Fruit fly (Drosophila melanogaster) whole organism, embryonic: Measurements from ENCODE around the gene dob.

Source experiments
- Adf1 ChIP-seq: fragments of 200-800 bp; sonication (Bioruptor generic); IDR thresholded peaks from 2 replicates; pipeline ENCODE4 v1.3.6; 2022; ENCODE audit warnings: missing biosample characterization, missing genetic modification characterization
- Asciz ChIP-seq: fragments of 200-800 bp; sonication (Bioruptor generic); optimal IDR thresholded peaks from 2 replicates; lab custom pipeline; 2017; ENCODE audit warnings: missing biosample characterization, mild to moderate bottlenecking, missing genetic modification characterization, missing genetic modification reagents
- BtbVII ChIP-seq: fragments of 200-800 bp; sonication (Bioruptor generic); optimal IDR thresholded peaks from 3 replicates; lab custom pipeline; 2017; ENCODE audit warnings: missing biosample characterization, mild to moderate bottlenecking, missing genetic modification characterization
- CG10462 ChIP-seq: fragments of 200-800 bp; sonication (Bioruptor generic); optimal IDR thresholded peaks from 2 replicates; lab custom pipeline; 2016; ENCODE audit warnings: missing biosample characterization, missing genetic modification characterization
- CG11695 ChIP-seq: fragments of 200-800 bp; sonication (Bioruptor generic); IDR thresholded peaks from 3 replicates; pipeline ENCODE4 v1.3.6; 2022; ENCODE audit warnings: missing biosample characterization, missing genetic modification characterization
- CG11696 ChIP-seq: fragments of 200-800 bp; sonication (Bioruptor generic); IDR thresholded peaks from 2 replicates; pipeline ENCODE4 v1.3.6; 2022; ENCODE audit warnings: missing biosample characterization, missing genetic modification characterization
- CG12769 ChIP-seq: fragments of 200-800 bp; sonication (Bioruptor generic); optimal IDR thresholded peaks from 2 replicates; lab custom pipeline; 2019; ENCODE audit warnings: missing biosample characterization, mild to moderate bottlenecking, missing genetic modification characterization, moderate library complexity
- CG12942 ChIP-seq: fragments of 200-800 bp; sonication (Bioruptor generic); optimal IDR thresholded peaks from 3 replicates; lab custom pipeline; 2016; ENCODE audit warnings: missing biosample characterization, missing genetic modification characterization
- CG13894 ChIP-seq: fragments of 200-800 bp; sonication (Bioruptor generic); optimal IDR thresholded peaks from 3 replicates; lab custom pipeline; 2018; ENCODE audit warnings: missing biosample characterization, mild to moderate bottlenecking, missing genetic modification characterization, moderate library complexity
- CG15011 ChIP-seq: fragments of 200-800 bp; sonication (Bioruptor generic); optimal IDR thresholded peaks from 3 replicates; lab custom pipeline; 2018; ENCODE audit warnings: missing biosample characterization, mild to moderate bottlenecking, missing genetic modification characterization
- CG15269 ChIP-seq: fragments of 200-800 bp; sonication (Bioruptor generic); optimal IDR thresholded peaks from 2 replicates; lab custom pipeline; 2018; ENCODE audit warnings: missing biosample characterization, mild to moderate bottlenecking, missing genetic modification characterization, moderate library complexity
- CG15479 ChIP-seq: fragments of 200-800 bp; sonication (Bioruptor generic); optimal IDR thresholded peaks from 3 replicates; lab custom pipeline; 2019; ENCODE audit warnings: missing biosample characterization, mild to moderate bottlenecking, missing genetic modification characterization, moderate library complexity
- CG17359 ChIP-seq: fragments of 200-800 bp; sonication (Bioruptor generic); optimal IDR thresholded peaks from 3 replicates; lab custom pipeline; 2018; ENCODE audit warnings: missing biosample characterization, mild to moderate bottlenecking, missing genetic modification characterization, moderate library complexity
- CG18599 ChIP-seq: fragments of 200-800 bp; sonication (Bioruptor generic); optimal IDR thresholded peaks from 3 replicates; lab custom pipeline; 2017; ENCODE audit warnings: missing biosample characterization, missing genetic modification characterization, mild to moderate bottlenecking, moderate library complexity, missing genetic modification reagents
- CG2116 ChIP-seq: fragments of 200-800 bp; sonication (Bioruptor generic); optimal IDR thresholded peaks from 3 replicates; lab custom pipeline; 2018; ENCODE audit warnings: missing biosample characterization, mild to moderate bottlenecking, missing genetic modification characterization
- CG2678 ChIP-seq: fragments of 200-800 bp; sonication (Bioruptor generic); optimal IDR thresholded peaks from 3 replicates; lab custom pipeline; 2019; ENCODE audit warnings: missing biosample characterization, mild to moderate bottlenecking, missing genetic modification characterization, moderate library complexity
- CG43689 ChIP-seq: fragments of 200-800 bp; sonication (Bioruptor generic); IDR thresholded peaks from 2 replicates; pipeline ENCODE4 v1.3.6; 2022; ENCODE audit warnings: missing biosample characterization, missing genetic modification characterization
- CG6272 ChIP-seq: fragments of 200-800 bp; sonication (Bioruptor generic); IDR thresholded peaks from 2 replicates; pipeline ENCODE4 v1.3.6; 2022; ENCODE audit warnings: missing biosample characterization, missing genetic modification characterization
- CG7271 ChIP-seq: fragments of 200-800 bp; sonication (Bioruptor generic); optimal IDR thresholded peaks from 2 replicates; lab custom pipeline; 2018; ENCODE audit warnings: missing biosample characterization, mild to moderate bottlenecking, missing genetic modification characterization, moderate library complexity
- CG7928 ChIP-seq: fragments of 200-800 bp; sonication (Bioruptor generic); optimal IDR thresholded peaks from 2 replicates; lab custom pipeline; 2017; ENCODE audit warnings: missing biosample characterization, mild to moderate bottlenecking, missing genetic modification characterization
- CG8765 ChIP-seq: fragments of 200-800 bp; sonication (Bioruptor generic); IDR thresholded peaks from 2 replicates; pipeline ENCODE4 v1.3.6; 2022; ENCODE audit warnings: missing biosample characterization, missing genetic modification characterization
- CG9215 ChIP-seq: fragments of 200-800 bp; sonication (Bioruptor generic); IDR thresholded peaks from 2 replicates; pipeline ENCODE4 v1.3.6; 2022; ENCODE audit warnings: missing biosample characterization, missing genetic modification characterization
- Camta ChIP-seq: fragments of 200-800 bp; sonication (Bioruptor generic); optimal IDR thresholded peaks from 2 replicates; lab custom pipeline; 2016; ENCODE audit warnings: missing biosample characterization, missing genetic modification characterization
- Dip2 ChIP-seq: fragments of 200-800 bp; sonication (Bioruptor generic); IDR thresholded peaks from 2 replicates; pipeline ENCODE4 v1.3.6; 2022; ENCODE audit warnings: missing biosample characterization, missing genetic modification characterization
- Dll ChIP-seq: fragments of 200-800 bp; sonication (Bioruptor generic); IDR thresholded peaks from 4 replicates; pipeline ENCODE4 v1.3.6; 2022; ENCODE audit warnings: missing biosample characterization, missing genetic modification characterization; ENCODE audit not compliant: partially characterized antibody
- Doc3 ChIP-seq: fragments of 200-800 bp; sonication (Bioruptor generic); IDR thresholded peaks from 3 replicates; pipeline ENCODE4 v1.3.6; 2022; ENCODE audit warnings: missing biosample characterization, missing genetic modification characterization; ENCODE audit not compliant: partially characterized antibody
- HLH54F ChIP-seq: fragments of 200-800 bp; sonication (Bioruptor generic); optimal IDR thresholded peaks from 3 replicates; lab custom pipeline; 2016; ENCODE audit warnings: missing biosample characterization, missing genetic modification characterization
- Hsf ChIP-seq: fragments of 200-800 bp; sonication (Bioruptor generic); optimal IDR thresholded peaks from 3 replicates; lab custom pipeline; 2016; ENCODE audit warnings: missing biosample characterization, missing genetic modification characterization
- Kr ChIP-seq: fragments of 200-800 bp; sonication (Bioruptor generic); optimal IDR thresholded peaks from 2 replicates; lab custom pipeline; 2017; ENCODE audit warnings: missing biosample characterization, mild to moderate bottlenecking, missing genetic modification characterization
- Mrtf ChIP-seq: fragments of 200-800 bp; sonication (Bioruptor generic); IDR thresholded peaks from 3 replicates; pipeline ENCODE4 v1.3.6; 2022; ENCODE audit warnings: missing biosample characterization, missing genetic modification characterization
- NC2β ChIP-seq: fragments of 200-800 bp; sonication (Bioruptor generic); optimal IDR thresholded peaks from 2 replicates; lab custom pipeline; 2016; ENCODE audit warnings: missing biosample characterization, missing genetic modification characterization
- Opbp ChIP-seq: fragments of 200-800 bp; sonication (Bioruptor generic); IDR thresholded peaks from 3 replicates; pipeline ENCODE4 v1.3.6; 2022; ENCODE audit warnings: missing biosample characterization, missing genetic modification characterization; ENCODE audit not compliant: partially characterized antibody
- Ravus ChIP-seq: fragments of 200-800 bp; sonication (Bioruptor generic); IDR thresholded peaks from 2 replicates; pipeline ENCODE4 v1.3.6; 2022; ENCODE audit warnings: missing biosample characterization, missing genetic modification characterization
- Ssrp ChIP-seq: fragments of 200-800 bp; sonication (Bioruptor generic); optimal IDR thresholded peaks from 2 replicates; lab custom pipeline; 2018; ENCODE audit warnings: missing biosample characterization, mild to moderate bottlenecking, missing genetic modification characterization, moderate library complexity
- Vsx1 ChIP-seq: fragments of 200-800 bp; sonication (Bioruptor generic); optimal IDR thresholded peaks from 2 replicates; lab custom pipeline; 2017; ENCODE audit warnings: missing biosample characterization, mild to moderate bottlenecking, missing genetic modification characterization, missing genetic modification reagents
- ci ChIP-seq: fragments of 200-800 bp; sonication (Bioruptor generic); IDR thresholded peaks from 3 replicates; pipeline ENCODE4 v1.3.6; 2022; ENCODE audit warnings: missing biosample characterization, missing genetic modification characterization
- crol ChIP-seq: fragments of 200-800 bp; sonication (Bioruptor generic); IDR thresholded peaks from 2 replicates; pipeline ENCODE4 v1.3.6; 2022; ENCODE audit warnings: missing biosample characterization, missing genetic modification characterization
- gcm ChIP-seq: fragments of 200-800 bp; sonication (Bioruptor generic); optimal IDR thresholded peaks from 2 replicates; lab custom pipeline; 2019; ENCODE audit warnings: missing biosample characterization, mild to moderate bottlenecking, missing genetic modification characterization, moderate library complexity
- grn ChIP-seq: fragments of 200-800 bp; sonication (Bioruptor generic); optimal IDR thresholded peaks from 3 replicates; lab custom pipeline; 2017; ENCODE audit warnings: missing biosample characterization, missing genetic modification characterization
- hkb ChIP-seq, 2 experiments: fragments of 200-800 bp in 1 of 2; fragments of >200 bp in 1 of 2; sonication (Bioruptor generic) in 1 of 2; IDR thresholded peaks in 1 of 2; optimal IDR thresholded peaks in 1 of 2; 2 replicates each; pipeline versions ENCODE4 v1.3.6 to Lab custom; 2017 to 2022; ENCODE audit warnings: missing biosample characterization in 1 of 2, missing genetic modification characterization in 1 of 2
- ind ChIP-seq: fragments of 200-800 bp; sonication (Bioruptor generic); optimal IDR thresholded peaks from 3 replicates; lab custom pipeline; 2016; ENCODE audit warnings: missing biosample characterization, missing genetic modification characterization
- p53 ChIP-seq: fragments of 200-800 bp; sonication (Bioruptor generic); optimal IDR thresholded peaks from 2 replicates; lab custom pipeline; 2016; ENCODE audit warnings: missing biosample characterization, missing genetic modification characterization
- sc ChIP-seq, 3 experiments: fragments of >200 bp in 2 of 3; fragments of 200-800 bp in 1 of 3; sonication (Bioruptor generic) in 1 of 3; optimal IDR thresholded peaks; 2 replicates in 2 of 3; 3 replicates in 1 of 3; lab custom pipeline; 2017; ENCODE audit warnings: mild to moderate bottlenecking in 1 of 3, missing biosample characterization in 1 of 3, missing genetic modification characterization in 1 of 3, missing genetic modification reagents in 1 of 3
- seq ChIP-seq: fragments of 200-800 bp; sonication (Bioruptor generic); IDR thresholded peaks from 2 replicates; pipeline ENCODE4 v1.3.6; 2022; ENCODE audit warnings: missing biosample characterization, missing genetic modification characterization
- slp2 ChIP-seq: fragments of 200-800 bp; sonication (Bioruptor generic); optimal IDR thresholded peaks from 2 replicates; lab custom pipeline; 2016; ENCODE audit warnings: missing biosample characterization, missing genetic modification characterization
- sug ChIP-seq: fragments of 200-800 bp; optimal IDR thresholded peaks from 2 replicates; lab custom pipeline; 2019; ENCODE audit warnings: missing biosample characterization, mild to moderate bottlenecking, missing genetic modification characterization, moderate library complexity
- trh ChIP-seq: fragments of 200-800 bp; sonication (Bioruptor generic); optimal IDR thresholded peaks from 2 replicates; lab custom pipeline; 2016; ENCODE audit warnings: missing biosample characterization, missing genetic modification characterization
- usp ChIP-seq: fragments of >200 bp; optimal IDR thresholded peaks from 2 replicates; lab custom pipeline; 2017; ENCODE audit warnings: missing biosample characterization, missing genetic modification characterization
- zf30C ChIP-seq: fragments of 200-800 bp; sonication (Bioruptor generic); optimal IDR thresholded peaks from 3 replicates; lab custom pipeline; 2018; ENCODE audit warnings: missing biosample characterization, mild to moderate bottlenecking, missing genetic modification characterization

dob gene

dm6 chrX:15066374-15067057 lies at the start of gene dob, which contains the start of gene opm (continued):
- TF ChIP-seq slp2 (no peak), sug (tag; lab: Kevin White, UChicago) (peak; percentile 55), ind (GFP tag; lab: Kevin White, UChicago) (no peak), sc (optimal IDR thresholded peaks at IDR 0.05; lab: Kevin White, UChicago) (no peak), sc (GFP tag; optimal IDR thresholded peaks at IDR 0.05; lab: Kevin White, UChicago) (no peak), CG18599 (GFP tag; lab: Kevin White, UChicago) (no peak), CG8765 (GFP tag; lab: Robert Waterston, UW) (no peak), Asciz (GFP tag; lab: Kevin White, UChicago) (no peak), CG43689 (GFP tag; lab: Robert Waterston, UW) (no peak), CG17359 (tag; lab: Kevin White, UChicago) (no peak), Dll (no peak), hkb (optimal IDR thresholded peaks at IDR 0.05; lab: Kevin White, UChicago) (no peak), hkb (GFP tag; IDR thresholded peaks at IDR 0.05; lab: Robert Waterston, UW) (no peak), CG13894 (tag; lab: Kevin White, UChicago) (no peak), Dip2 (GFP tag; lab: Robert Waterston, UW) (no peak)

dm6 chrX:15019413-15019812 lies 47.4 kb upstream of the dob start:
- peak; percentile 49 for TF ChIP-seq zf30C
- no peak for TF ChIP-seq grn (GFP tag; lab: Kevin White, UChicago)
- no peak for TF ChIP-seq usp (GFP tag; lab: Kevin White, UChicago)
- TF ChIP-seq Camta = no peak
- TF ChIP-seq trh (GFP tag; lab: Kevin White, UChicago) = no peak
- TF ChIP-seq BtbVII = no peak
- no peak for TF ChIP-seq CG12942 (GFP tag; lab: Kevin White, UChicago)
- TF ChIP-seq CG11696 (GFP tag; lab: Robert Waterston, UW) = no peak
- no peak for TF ChIP-seq HLH54F
- no peak for TF ChIP-seq CG9215 (GFP tag; lab: Robert Waterston, UW)
- TF ChIP-seq Ravus (GFP tag; lab: Robert Waterston, UW) = no peak
- no peak for TF ChIP-seq CG7271 (tag; lab: Kevin White, UChicago)
- no peak for TF ChIP-seq CG15269 (tag; lab: Kevin White, UChicago)
- TF ChIP-seq Adf1 = no peak
- no peak for TF ChIP-seq CG15011
- no peak for TF ChIP-seq CG10462 (GFP tag; lab: Kevin White, UChicago)
- TF ChIP-seq Kr = peak; percentile 7
- TF ChIP-seq Mrtf = no peak
- no peak for TF ChIP-seq CG2116
- TF ChIP-seq CG6272 (GFP tag; lab: Robert Waterston, UW) = no peak
- no peak for TF ChIP-seq seq (GFP tag; lab: Robert Waterston, UW)
- TF ChIP-seq Ssrp = no peak
- peak; percentile 85 for TF ChIP-seq crol (GFP tag; lab: Robert Waterston, UW)
- no peak for TF ChIP-seq CG7928
- TF ChIP-seq CG15479 (GFP tag; lab: Kevin White, UChicago) = peak; percentile 20
- no peak for TF ChIP-seq ci (GFP tag; lab: Robert Waterston, UW)
- TF ChIP-seq CG11695 (GFP tag; lab: Robert Waterston, UW) = no peak
- no peak for TF ChIP-seq CG12769
- no peak for TF ChIP-seq Hsf (GFP tag; lab: Kevin White, UChicago)
- TF ChIP-seq CG2678 = no peak
- no peak for TF ChIP-seq Doc3
- TF ChIP-seq Vsx1 (GFP tag; lab: Kevin White, UChicago) = no peak
- TF ChIP-seq Opbp (GFP tag; lab: Robert Waterston, UW) = no peak
- no peak for TF ChIP-seq CG17359 (tag; lab: Kevin White, UChicago)
- TF ChIP-seq gcm (GFP tag; lab: Kevin White, UChicago) = no peak
- peak; percentile 97 for TF ChIP-seq p53 (GFP tag; lab: Kevin White, UChicago)
- no peak for TF ChIP-seq NC2β
